Worm (Caenorhabditis elegans) whole organism, midembryonic: Measurements from ENCODE around the gene F08B12.4.

Experiments
- T22C8.4 ChIP-seq: fragments of 200-800 bp; sonication (Bioruptor generic); IDR thresholded peaks from 2 replicates; pipeline ENCODE4 v1.3.6; 2022; ENCODE audit warnings: missing genetic modification characterization, missing compliant biosample characterization
- klf-2 ChIP-seq: fragments of 200-800 bp; sonication (Bioruptor generic); conservative IDR thresholded peaks from 2 replicates; pipeline ENCODE4 v1.3.6; 2022; ENCODE audit warnings: missing genetic modification reagents, missing genetic modification characterization, missing compliant biosample characterization
- ref-1 ChIP-seq: fragments of 200-800 bp; sonication (Bioruptor generic); conservative IDR thresholded peaks from 2 replicates; pipeline ENCODE4 v1.3.6; 2022; ENCODE audit warnings: missing genetic modification reagents, missing genetic modification characterization, missing compliant biosample characterization
- tab-1 ChIP-seq: fragments of 200-800 bp; sonication (Bioruptor generic); IDR thresholded peaks from 2 replicates; pipeline ENCODE4 v1.3.6; 2022; ENCODE audit warnings: missing genetic modification characterization, missing compliant biosample characterization
- ztf-23 ChIP-seq: fragments of 200-800 bp; sonication (Bioruptor generic); IDR thresholded peaks from 2 replicates; pipeline ENCODE4 v1.3.6; 2022; ENCODE audit warnings: missing genetic modification reagents, missing genetic modification characterization, missing compliant biosample characterization
- ztf-29 ChIP-seq: fragments of 200-800 bp; sonication (Bioruptor generic); IDR thresholded peaks from 2 replicates; pipeline ENCODE4 v1.3.6; 2022; ENCODE audit warnings: missing genetic modification reagents, missing genetic modification characterization, missing compliant biosample characterization

DNA sequence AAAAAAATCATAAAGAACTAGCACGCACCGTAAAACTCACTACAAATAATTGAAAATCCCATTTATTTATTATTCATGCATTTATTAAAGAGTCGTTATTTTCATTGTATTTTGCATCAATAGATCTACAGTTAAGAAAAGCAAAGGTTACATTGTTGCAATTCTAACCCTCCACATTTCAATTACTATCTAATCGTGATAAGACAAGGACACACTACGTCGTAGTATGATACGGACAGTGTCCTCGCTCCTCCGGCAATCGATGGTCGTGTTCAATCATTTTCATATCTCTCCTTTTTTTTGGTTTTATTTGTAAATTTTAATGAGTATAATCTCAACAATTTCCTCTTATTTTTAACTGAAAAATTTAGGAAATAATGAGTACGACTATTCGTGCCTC, 14.6 kb downstream of the F08B12.4 start, which contains the start of gene prx-12:
- TF ChIP-seq klf-2 (GFP tag; lab: Robert Waterston, UW) = no peak
- no peak for TF ChIP-seq T22C8.4
- TF ChIP-seq ztf-23 (GFP tag; lab: Robert Waterston, UW) = no peak
- no peak for TF ChIP-seq ztf-29 (GFP tag; lab: Robert Waterston, UW)
- no peak for TF ChIP-seq ref-1
- TF ChIP-seq tab-1 (GFP tag; lab: Robert Waterston, UW) = no peak
